Fruit fly (Drosophila melanogaster): ENCODE results near the gene CG9609.
A peak's percentile ranks its signal among the peaks of the same experiment; 100 is the strongest.

Gene CG9609

DNA sequence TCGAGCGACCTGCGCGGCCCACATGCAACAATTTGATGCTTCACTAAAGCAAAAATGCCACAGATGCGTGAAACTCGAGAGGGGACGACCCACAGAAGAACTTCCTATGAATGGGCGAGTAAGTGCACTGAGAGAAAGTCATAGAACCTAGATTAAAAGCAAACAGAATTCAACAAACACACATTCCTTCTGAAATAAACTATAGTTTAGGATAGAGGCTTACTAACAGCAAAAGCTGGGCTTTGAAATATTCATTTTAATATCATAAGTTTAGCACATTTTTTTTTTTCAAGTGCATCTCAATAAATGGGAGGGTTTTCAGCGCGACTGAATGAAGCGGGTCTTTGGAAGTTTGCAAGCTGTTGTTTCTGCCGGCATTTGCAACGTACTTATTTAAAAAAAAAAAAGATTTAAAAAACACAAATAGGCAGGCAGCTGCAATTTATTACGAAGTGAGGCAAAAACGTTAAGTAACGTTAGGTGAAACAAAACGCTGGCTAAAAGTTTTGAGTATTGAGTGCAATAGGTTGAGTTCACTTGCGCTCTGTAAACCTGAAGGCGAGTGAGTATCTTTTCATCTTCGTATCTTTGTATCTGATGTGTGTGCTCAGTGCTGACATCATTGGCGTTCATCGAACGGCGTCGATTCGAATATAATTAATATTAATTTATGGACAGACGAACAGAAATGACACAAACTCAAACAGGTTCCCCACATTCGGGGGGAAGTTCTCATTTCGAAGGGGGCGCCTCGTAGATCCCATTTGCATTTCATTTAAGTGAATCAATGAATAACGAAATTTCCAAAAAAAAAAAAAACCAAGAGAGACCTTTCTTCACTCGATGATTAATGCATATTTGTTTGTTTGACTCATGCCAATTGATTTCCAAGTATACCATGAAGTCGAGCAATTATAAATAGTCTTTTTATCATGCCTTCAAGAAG is 13.7 kb downstream of the CG9609 start (continued):
- TF ChIP-seq CG12744 (GFP tag; optimal IDR thresholded peaks at IDR 0.05) (no peak), HHEX (GFP tag; optimal IDR thresholded peaks at IDR 0.05) (peak; percentile 30), CG15601 (tag; optimal IDR thresholded peaks at IDR 0.05) (peak; percentile 33), CG18599 (GFP tag; optimal IDR thresholded peaks at IDR 0.05) (peak; percentile 13), Ptx1 (GFP tag; IDR thresholded peaks at IDR 0.05) (peak; percentile 69), CG7357 (GFP tag; IDR thresholded peaks at IDR 0.05) (peak; percentile 39; the same call in 1 of the 3 replicates), CG7839 (tag; optimal IDR thresholded peaks at IDR 0.05) (peak; percentile 75), CG8924 (tag; optimal IDR thresholded peaks at IDR 0.05) (peak; percentile 41), croc (GFP tag; conservative IDR thresholded peaks at IDR 0.05) (peak; percentile 66), CG30403 (GFP tag; optimal IDR thresholded peaks at IDR 0.05) (peak; percentile 53), Dll (GFP tag; IDR thresholded peaks at IDR 0.05; ENCODE audit: partially characterized antibody) (no peak), Antp (GFP tag; optimal IDR thresholded peaks at IDR 0.05) (peak; percentile 67), CG5245 (GFP tag; optimal IDR thresholded peaks at IDR 0.05) (peak; percentile 58), Bteb2 (GFP tag; optimal IDR thresholded peaks at IDR 0.05) (no peak), sens-2 (GFP tag; IDR thresholded peaks at IDR 0.05) (peak; percentile 65; the same call in 1 of the 2 replicates), otp (GFP tag; IDR thresholded peaks at IDR 0.05) (peak; percentile 77), B-H1 (GFP tag; IDR thresholded peaks at IDR 0.05) (peak; percentile 43; the same call in 2 of the 3 replicates), CG7372 (GFP tag; IDR thresholded peaks at IDR 0.05) (no peak), Med (GFP tag) (peak; percentile 91), Meics (GFP tag; optimal IDR thresholded peaks at IDR 0.05) (no peak), CG8944 (GFP tag; optimal IDR thresholded peaks at IDR 0.05) (peak; percentile 9), C15 (GFP tag; IDR thresholded peaks at IDR 0.05) (no peak), CrebB (tag; optimal IDR thresholded peaks at IDR 0.05) (no peak), CG2202 (tag; optimal IDR thresholded peaks at IDR 0.05) (peak; percentile 38), CG10209 (GFP tag; optimal IDR thresholded peaks at IDR 0.05) (peak; percentile 27), CG17186 (GFP tag; optimal IDR thresholded peaks at IDR 0.05) (no peak), CG1602 (GFP tag; optimal IDR thresholded peaks at IDR 0.05) (peak; percentile 46), CG32767 (GFP tag; IDR thresholded peaks at IDR 0.05) (peak; percentile 58), CG5953 (GFP tag; IDR thresholded peaks at IDR 0.05) (no peak), tap (tag; optimal IDR thresholded peaks at IDR 0.05) (peak; percentile 67), bowl (GFP tag; IDR thresholded peaks at IDR 0.05) (0 out of 2 replicates have a peak, but pooled peaks have one; percentile 42), CG6791 (GFP tag; IDR thresholded peaks at IDR 0.05; ENCODE audit: partially characterized antibody) (no peak), vnd (GFP tag; IDR thresholded peaks at IDR 0.05; ENCODE audit: partially characterized antibody) (no peak), CG7987 (GFP tag; optimal IDR thresholded peaks at IDR 0.05) (no peak), Asciz (GFP tag; optimal IDR thresholded peaks at IDR 0.05) (peak; percentile 11), CG5180 (GFP tag; optimal IDR thresholded peaks at IDR 0.05) (no peak), gsb-n (tag; optimal IDR thresholded peaks at IDR 0.05) (peak; percentile 12), slp2 (GFP tag; optimal IDR thresholded peaks at IDR 0.05) (peak; percentile 46), CG18476 (GFP tag; optimal IDR thresholded peaks at IDR 0.05) (peak; percentile 11), phol (tag; optimal IDR thresholded peaks at IDR 0.05) (peak; percentile 64), ara (GFP tag; IDR thresholded peaks at IDR 0.05) (peak; percentile 85), Lpt (GFP tag; optimal IDR thresholded peaks at IDR 0.05) (no peak), unc-4 (GFP tag; IDR thresholded peaks at IDR 0.05; ENCODE audit: partially characterized antibody) (no peak), CG17612 (GFP tag; IDR thresholded peaks at IDR 0.05) (peak; percentile 50; the same call in 1 of the 2 replicates), CG12942 (GFP tag; optimal IDR thresholded peaks at IDR 0.05) (no peak), CG11504 (tag; optimal IDR thresholded peaks at IDR 0.05) (peak; percentile 71), Sox102F (GFP tag; optimal IDR thresholded peaks at IDR 0.05) (peak; percentile 22), CG10147 (GFP tag; optimal IDR thresholded peaks at IDR 0.05) (no peak)
